Worm (Caenorhabditis elegans): ENCODE measurements around the gene C05D12.1.
A peak's percentile ranks its signal among the peaks of the same experiment; 100 is the strongest.

Gene C05D12.1

ce11 chrII:11464427-11464944 is 48.9 kb upstream of the C05D12.1 start, which contains the start of the genes aars-1 and rga-1 (continued):
- TF ChIP-seq cebp-1 (GFP tag; IDR thresholded peaks at IDR 0.05) (no peak), cebp-1 (tag; optimal IDR thresholded peaks at IDR 0.05) (peak; percentile 59), C06A6.2 (GFP tag; conservative IDR thresholded peaks at IDR 0.05) (no peak), xnd-1 (tag; optimal IDR thresholded peaks at IDR 0.05) (no peak), madf-6 (GFP tag; IDR thresholded peaks at IDR 0.05) (no peak), him-1 (tag; optimal IDR thresholded peaks at IDR 0.05) (no peak), F37B4.10 (GFP tag; IDR thresholded peaks at IDR 0.05) (no peak), snpc-1.1 (tag; optimal IDR thresholded peaks at IDR 0.05; ENCODE audit: insufficient read depth) (no peak), bed-1 (GFP tag; IDR thresholded peaks at IDR 0.05) (no peak), Y67H2A.10 (GFP tag; conservative IDR thresholded peaks at IDR 0.05) (no peak), athp-1 (tag; optimal IDR thresholded peaks at IDR 0.05) (no peak), B0336.3 (GFP tag; IDR thresholded peaks at IDR 0.05) (peak; percentile 52; the same call in 1 of the 2 replicates), attf-3 (GFP tag; conservative IDR thresholded peaks at IDR 0.05) (no peak), let-526 (GFP tag; IDR thresholded peaks at IDR 0.05) (no peak), Y53G8AR.9 (GFP tag; conservative IDR thresholded peaks at IDR 0.05) (no peak), let-607 (tag; optimal IDR thresholded peaks at IDR 0.05) (no peak), C17E4.6 (GFP tag; IDR thresholded peaks at IDR 0.05) (no peak), F55B11.4 (tag; optimal IDR thresholded peaks at IDR 0.05; ENCODE audit: borderline replicate concordance, insufficient read depth) (no peak), chd-7 (tag; optimal IDR thresholded peaks at IDR 0.05) (peak; percentile 30), B0019.2 (GFP tag; conservative IDR thresholded peaks at IDR 0.05) (no peak), akir-1 (GFP tag; optimal IDR thresholded peaks at IDR 0.05) (no peak), ceh-27 (GFP tag; optimal IDR thresholded peaks at IDR 0.05) (no peak), pbrm-1 (GFP tag; IDR thresholded peaks at IDR 0.05) (0 out of 2 replicates have a peak, but pooled peaks have one; percentile 33), repo-1 (tag; optimal IDR thresholded peaks at IDR 0.05) (no peak), rcor-1 (GFP tag; IDR thresholded peaks at IDR 0.05) (no peak), ztf-6 (GFP tag; IDR thresholded peaks at IDR 0.05) (no peak), sdz-38 (tag; optimal IDR thresholded peaks at IDR 0.05) (no peak), mxl-1 (tag; optimal IDR thresholded peaks at IDR 0.05) (no peak), tlf-1 (GFP tag; optimal IDR thresholded peaks at IDR 0.05) (no peak), F23B12.7 (tag; optimal IDR thresholded peaks at IDR 0.05; ENCODE audit: insufficient read depth) (no peak), lin-40 (tag; optimal IDR thresholded peaks at IDR 0.05) (peak; percentile 34), hrde-1 (tag; optimal IDR thresholded peaks at IDR 0.05; ENCODE audit: borderline replicate concordance) (no peak), somi-1 (GFP tag; optimal IDR thresholded peaks at IDR 0.05) (no peak), gei-17 (GFP tag; optimal IDR thresholded peaks at IDR 0.05) (no peak), F39B2.1 (GFP tag; IDR thresholded peaks at IDR 0.05) (no peak), hlh-12 (tag; optimal IDR thresholded peaks at IDR 0.05) (no peak), attf-6 (GFP tag; IDR thresholded peaks at IDR 0.05) (no peak), nhr-179 (tag; optimal IDR thresholded peaks at IDR 0.05) (no peak), attf-5 (GFP tag; optimal IDR thresholded peaks at IDR 0.05) (peak; percentile 80), nfyb-1 (GFP tag; IDR thresholded peaks at IDR 0.05) (peak; percentile 71), snpc-3.4 (tag; optimal IDR thresholded peaks at IDR 0.05) (no peak), lsy-27 (tag; optimal IDR thresholded peaks at IDR 0.05; ENCODE audit: borderline replicate concordance, insufficient read depth) (no peak), nfya-1 (tag; optimal IDR thresholded peaks at IDR 0.05; ENCODE audit: borderline replicate concordance, insufficient read depth) (no peak), Y79H2A.3 (GFP tag; conservative IDR thresholded peaks at IDR 0.05) (no peak), rpc-1 (optimal IDR thresholded peaks at IDR 0.05) (no peak), rpc-1 (tag; optimal IDR thresholded peaks at IDR 0.05) (no peak), K11D2.4 (GFP tag; IDR thresholded peaks at IDR 0.05) (no peak), F22D6.2 (tag; optimal IDR thresholded peaks at IDR 0.05) (no peak)
